Fruit fly (Drosophila melanogaster) whole organism, embryonic: ENCODE data around the gene CG15643.

Experiments used
- Bgb ChIP-seq: fragments of 200-800 bp; sonication (Bioruptor generic); IDR thresholded peaks from 2 replicates; pipeline ENCODE4 v1.3.6; 2022; ENCODE audit warnings: missing biosample characterization, missing genetic modification characterization; ENCODE audit not compliant: partially characterized antibody
- C15 ChIP-seq: fragments of 200-800 bp; sonication (Bioruptor generic); IDR thresholded peaks from 3 replicates; pipeline ENCODE4 v1.3.6; 2022; ENCODE audit warnings: missing biosample characterization, missing genetic modification characterization
- CG1024 ChIP-seq: fragments of 200-800 bp; sonication (Bioruptor generic); IDR thresholded peaks from 2 replicates; pipeline ENCODE4 v1.3.6; 2022; ENCODE audit warnings: missing biosample characterization, missing genetic modification characterization
- CG10366 ChIP-seq: fragments of 200-800 bp; sonication (Bioruptor generic); IDR thresholded peaks from 2 replicates; pipeline ENCODE4 v1.3.6; 2022; ENCODE audit warnings: missing biosample characterization, missing genetic modification characterization
- CG11398 ChIP-seq: fragments of 200-800 bp; sonication (Bioruptor generic); optimal IDR thresholded peaks from 2 replicates; lab custom pipeline; 2016; ENCODE audit warnings: missing biosample characterization, missing genetic modification characterization
- CG11560 ChIP-seq: fragments of 200-800 bp; sonication (Bioruptor generic); IDR thresholded peaks from 3 replicates; pipeline ENCODE4 v1.3.6; 2022; ENCODE audit warnings: missing biosample characterization, missing genetic modification characterization
- CG12155 ChIP-seq: fragments of 200-800 bp; sonication (Bioruptor generic); optimal IDR thresholded peaks from 3 replicates; lab custom pipeline; 2016; ENCODE audit warnings: missing biosample characterization, missing genetic modification characterization
- CG13624 ChIP-seq: fragments of 200-800 bp; sonication (Bioruptor generic); optimal IDR thresholded peaks from 2 replicates; lab custom pipeline; 2016; ENCODE audit warnings: missing biosample characterization, missing genetic modification characterization
- CG13775 ChIP-seq: fragments of 200-800 bp; sonication (Bioruptor generic); optimal IDR thresholded peaks from 3 replicates; lab custom pipeline; 2017; ENCODE audit warnings: missing biosample characterization, mild to moderate bottlenecking, missing genetic modification characterization
- CG15269 ChIP-seq: fragments of 200-800 bp; sonication (Bioruptor generic); optimal IDR thresholded peaks from 2 replicates; lab custom pipeline; 2018; ENCODE audit warnings: missing biosample characterization, mild to moderate bottlenecking, missing genetic modification characterization, moderate library complexity
- CG16863 ChIP-seq: fragments of 200-800 bp; sonication (Bioruptor generic); optimal IDR thresholded peaks from 3 replicates; lab custom pipeline; 2016; ENCODE audit warnings: missing biosample characterization, missing genetic modification characterization
- CG17802 ChIP-seq: fragments of 200-800 bp; sonication (Bioruptor generic); optimal IDR thresholded peaks from 2 replicates; lab custom pipeline; 2018; ENCODE audit warnings: missing biosample characterization, mild to moderate bottlenecking, missing genetic modification characterization, moderate library complexity
- CG2120 ChIP-seq: fragments of 200-800 bp; sonication (Bioruptor generic); optimal IDR thresholded peaks from 3 replicates; lab custom pipeline; 2016; ENCODE audit warnings: missing biosample characterization, missing genetic modification characterization
- CG31224 ChIP-seq: fragments of 200-800 bp; sonication (Bioruptor generic); IDR thresholded peaks from 2 replicates; pipeline ENCODE4 v1.3.6; 2022; ENCODE audit warnings: missing biosample characterization, missing genetic modification characterization
- CG32532 ChIP-seq: fragments of 200-800 bp; sonication (Bioruptor generic); IDR thresholded peaks from 2 replicates; pipeline ENCODE4 v1.3.6; 2022; ENCODE audit warnings: missing biosample characterization, missing genetic modification characterization
- CG3847 ChIP-seq: fragments of 200-800 bp; sonication (Bioruptor generic); IDR thresholded peaks from 2 replicates; pipeline ENCODE4 v1.3.6; 2022; ENCODE audit warnings: missing biosample characterization, missing genetic modification characterization
- CG4360 ChIP-seq: fragments of 200-800 bp; sonication (Bioruptor generic); IDR thresholded peaks from 2 replicates; pipeline ENCODE4 v1.3.6; 2022; ENCODE audit warnings: missing biosample characterization, missing genetic modification characterization
- CG4404 ChIP-seq: fragments of 200-800 bp; sonication (Bioruptor generic); IDR thresholded peaks from 2 replicates; pipeline ENCODE4 v1.3.6; 2022; ENCODE audit warnings: missing biosample characterization, missing genetic modification characterization
- CG6689 ChIP-seq: fragments of 200-800 bp; sonication (Bioruptor generic); IDR thresholded peaks from 2 replicates; pipeline ENCODE4 v1.3.6; 2022; ENCODE audit warnings: missing biosample characterization, missing genetic modification characterization
- CG7839 ChIP-seq: fragments of 200-800 bp; sonication (Bioruptor generic); optimal IDR thresholded peaks from 3 replicates; lab custom pipeline; 2018; ENCODE audit warnings: missing biosample characterization, mild to moderate bottlenecking, missing genetic modification characterization, moderate library complexity
- CG7928 ChIP-seq: fragments of 200-800 bp; sonication (Bioruptor generic); optimal IDR thresholded peaks from 2 replicates; lab custom pipeline; 2017; ENCODE audit warnings: missing biosample characterization, mild to moderate bottlenecking, missing genetic modification characterization
- CG8944 ChIP-seq: fragments of 200-800 bp; sonication (Bioruptor generic); optimal IDR thresholded peaks from 3 replicates; lab custom pipeline; 2016; ENCODE audit warnings: missing biosample characterization, missing genetic modification characterization
- CG9215 ChIP-seq: fragments of 200-800 bp; sonication (Bioruptor generic); IDR thresholded peaks from 2 replicates; pipeline ENCODE4 v1.3.6; 2022; ENCODE audit warnings: missing biosample characterization, missing genetic modification characterization
- CG9727 ChIP-seq: fragments of 200-800 bp; sonication (Bioruptor generic); optimal IDR thresholded peaks from 3 replicates; lab custom pipeline; 2017; ENCODE audit warnings: missing biosample characterization, mild to moderate bottlenecking, missing genetic modification characterization
- CHES-1-like ChIP-seq: fragments of 200-800 bp; sonication (Bioruptor generic); optimal IDR thresholded peaks from 2 replicates; lab custom pipeline; 2016; ENCODE audit warnings: missing biosample characterization, missing genetic modification characterization
- Camta ChIP-seq: fragments of 200-800 bp; sonication (Bioruptor generic); optimal IDR thresholded peaks from 2 replicates; lab custom pipeline; 2016; ENCODE audit warnings: missing biosample characterization, missing genetic modification characterization
- Chrac-16 ChIP-seq: fragments of 200-800 bp; sonication (Bioruptor generic); optimal IDR thresholded peaks from 3 replicates; lab custom pipeline; 2016; ENCODE audit warnings: missing biosample characterization, missing genetic modification characterization
- CrebB ChIP-seq: fragments of 200-800 bp; sonication (Bioruptor generic); optimal IDR thresholded peaks from 3 replicates; lab custom pipeline; 2018; ENCODE audit warnings: missing biosample characterization, mild to moderate bottlenecking, missing genetic modification characterization
- Dip2 ChIP-seq: fragments of 200-800 bp; sonication (Bioruptor generic); IDR thresholded peaks from 2 replicates; pipeline ENCODE4 v1.3.6; 2022; ENCODE audit warnings: missing biosample characterization, missing genetic modification characterization
- ERR ChIP-seq: fragments of 200-800 bp; sonication (Bioruptor generic); optimal IDR thresholded peaks from 2 replicates; lab custom pipeline; 2016; ENCODE audit warnings: missing biosample characterization, missing genetic modification characterization
- Fer2 ChIP-seq: fragments of 200-800 bp; sonication (Bioruptor generic); optimal IDR thresholded peaks from 2 replicates; lab custom pipeline; 2018; ENCODE audit warnings: missing biosample characterization, mild to moderate bottlenecking, missing genetic modification characterization, moderate library complexity
- Hr3 ChIP-seq: fragments of 200-800 bp; sonication (Bioruptor generic); optimal IDR thresholded peaks from 3 replicates; lab custom pipeline; 2016; ENCODE audit warnings: missing biosample characterization, missing genetic modification characterization
- Hr39 ChIP-seq: fragments of >200 bp; optimal IDR thresholded peaks from 2 replicates; lab custom pipeline; 2017
- NFAT ChIP-seq: fragments of 200-800 bp; sonication (Bioruptor generic); IDR thresholded peaks from 2 replicates; pipeline ENCODE4 v1.3.6; 2022; ENCODE audit warnings: missing biosample characterization, missing genetic modification characterization
- Oli ChIP-seq: fragments of 200-800 bp; sonication (Bioruptor generic); optimal IDR thresholded peaks from 2 replicates; lab custom pipeline; 2018; ENCODE audit warnings: missing biosample characterization, mild to moderate bottlenecking, missing genetic modification characterization, moderate library complexity
- Optix ChIP-seq: fragments of 200-800 bp; sonication (Bioruptor generic); IDR thresholded peaks from 3 replicates; pipeline ENCODE4 v1.3.6; 2022; ENCODE audit warnings: missing biosample characterization, missing genetic modification characterization
- Sry-δ ChIP-seq: fragments of 200-800 bp; sonication (Bioruptor generic); optimal IDR thresholded peaks from 2 replicates; lab custom pipeline; 2016; ENCODE audit warnings: missing biosample characterization, missing genetic modification characterization
- Taf1 ChIP-seq: fragments of 200-800 bp; sonication (Bioruptor generic); IDR thresholded peaks from 2 replicates; pipeline ENCODE4 v1.3.6; 2022; ENCODE audit warnings: missing biosample characterization, missing genetic modification characterization
- Tbp ChIP-seq: fragments of >200 bp; optimal IDR thresholded peaks from 2 replicates; lab custom pipeline; 2018; ENCODE audit warnings: missing biosample characterization, missing genetic modification characterization
- ara ChIP-seq: fragments of 200-800 bp; sonication (Bioruptor generic); IDR thresholded peaks from 2 replicates; pipeline ENCODE4 v1.3.6; 2022; ENCODE audit warnings: missing biosample characterization, missing genetic modification characterization
- bab2 ChIP-seq: fragments of 200-800 bp; sonication (Bioruptor generic); optimal IDR thresholded peaks from 2 replicates; lab custom pipeline; 2016; ENCODE audit warnings: missing biosample characterization, missing genetic modification characterization
- bbx ChIP-seq: fragments of 200-800 bp; sonication (Bioruptor generic); IDR thresholded peaks from 2 replicates; pipeline ENCODE4 v1.3.6; 2022; ENCODE audit warnings: missing biosample characterization, missing genetic modification characterization; ENCODE audit not compliant: partially characterized antibody
- bigmax ChIP-seq: fragments of 200-800 bp; sonication (Bioruptor generic); optimal IDR thresholded peaks from 2 replicates; lab custom pipeline; 2018; ENCODE audit warnings: missing biosample characterization, mild to moderate bottlenecking, missing genetic modification characterization
- dmrt11E ChIP-seq: fragments of 200-800 bp; sonication (Bioruptor generic); optimal IDR thresholded peaks from 3 replicates; lab custom pipeline; 2018; ENCODE audit warnings: missing biosample characterization, mild to moderate bottlenecking, missing genetic modification characterization, moderate library complexity
- fru ChIP-seq: fragments of >200 bp; optimal IDR thresholded peaks from 2 replicates; lab custom pipeline; 2017
- inv ChIP-seq: fragments of 200-800 bp; sonication (Bioruptor generic); IDR thresholded peaks from 2 replicates; pipeline ENCODE4 v1.3.6; 2022; ENCODE audit warnings: missing biosample characterization, missing genetic modification characterization; ENCODE audit not compliant: partially characterized antibody
- nerfin-1 ChIP-seq: fragments of 200-800 bp; sonication (Bioruptor generic); optimal IDR thresholded peaks from 3 replicates; lab custom pipeline; 2019; ENCODE audit warnings: missing biosample characterization, mild to moderate bottlenecking, missing genetic modification characterization, moderate library complexity
- nmo ChIP-seq: fragments of 200-800 bp; sonication (Bioruptor generic); optimal IDR thresholded peaks from 2 replicates; lab custom pipeline; 2018; ENCODE audit warnings: missing biosample characterization, mild to moderate bottlenecking, missing genetic modification characterization, moderate library complexity
- pnt ChIP-seq: fragments of 200-800 bp; sonication (Bioruptor generic); optimal IDR thresholded peaks from 3 replicates; lab custom pipeline; 2016; ENCODE audit warnings: missing biosample characterization, missing genetic modification characterization
- rib ChIP-seq: fragments of 200-800 bp; sonication (Bioruptor generic); IDR thresholded peaks from 2 replicates; pipeline ENCODE4 v1.3.6; 2022; ENCODE audit warnings: missing biosample characterization, missing genetic modification characterization
- so ChIP-seq: fragments of 200-800 bp; sonication (Bioruptor generic); IDR thresholded peaks from 3 replicates; pipeline ENCODE4 v1.3.6; 2022; ENCODE audit warnings: missing biosample characterization, missing genetic modification characterization
- tup ChIP-seq: fragments of 200-800 bp; sonication (Bioruptor generic); optimal IDR thresholded peaks from 2 replicates; lab custom pipeline; 2016; ENCODE audit warnings: missing biosample characterization, mild to moderate bottlenecking, missing genetic modification characterization, moderate library complexity
- wdn ChIP-seq: fragments of 200-800 bp; sonication (Bioruptor generic); IDR thresholded peaks from 2 replicates; pipeline ENCODE4 v1.3.6; 2022; ENCODE audit warnings: missing biosample characterization, missing genetic modification characterization
- zf30C ChIP-seq: fragments of 200-800 bp; sonication (Bioruptor generic); optimal IDR thresholded peaks from 3 replicates; lab custom pipeline; 2018; ENCODE audit warnings: missing biosample characterization, mild to moderate bottlenecking, missing genetic modification characterization

The CG15643 gene

DNA sequence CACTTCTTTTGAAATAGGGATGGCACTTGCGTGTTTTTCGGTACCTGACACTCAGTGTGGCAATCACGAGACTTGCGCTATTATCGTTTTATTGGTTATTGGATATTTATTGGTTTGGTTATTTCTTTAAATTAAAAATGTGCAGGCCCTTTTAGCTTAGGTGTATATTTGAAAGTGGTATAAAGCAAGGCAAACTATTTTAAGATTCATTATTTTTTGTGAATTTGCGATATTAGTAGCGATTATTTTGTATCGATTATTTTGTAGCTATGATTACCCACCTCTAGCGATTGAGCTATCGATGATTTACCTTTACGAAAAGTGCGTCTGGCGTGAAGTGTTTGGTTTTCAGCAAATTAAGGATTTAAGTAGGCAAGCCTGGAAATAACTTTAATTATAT is 10.9 kb upstream of the CG15643 start, which contains the start of the genes CG9215 and CG8097 (continued):
- TF ChIP-seq Bgb (peak; percentile 91), CG31224 (no peak), CG10366 (GFP tag; lab: Robert Waterston, UW) (no peak), bigmax (GFP tag; lab: Kevin White, UChicago) (no peak), CG13624 (GFP tag; lab: Kevin White, UChicago) (peak; percentile 47), dmrt11E (tag; lab: Kevin White, UChicago) (peak; percentile 22), CG4404 (GFP tag; lab: Robert Waterston, UW) (no peak), CG11560 (tag; lab: Robert Waterston, UW) (no peak), CG8944 (GFP tag; lab: Kevin White, UChicago) (peak; percentile 5), Hr39 (lab: Kevin White, UChicago) (no peak), NFAT (no peak), Hr3 (GFP tag; lab: Kevin White, UChicago) (no peak), Oli (tag; lab: Kevin White, UChicago) (no peak), CG3847 (peak; percentile 43), CHES-1-like (peak; percentile 48), CG12155 (peak; percentile 30), CG7928 (no peak), Taf1 (no peak), Fer2 (no peak), pnt (GFP tag; lab: Kevin White, UChicago) (no peak), Camta (GFP tag; lab: Kevin White, UChicago) (peak; percentile 17), zf30C (no peak), CG17802 (tag; lab: Kevin White, UChicago) (no peak), CG13775 (peak; percentile 11), bbx (GFP tag; lab: Robert Waterston, UW) (peak; percentile 83), nerfin-1 (tag; lab: Kevin White, UChicago) (peak; percentile 2), Sry-δ (GFP tag; lab: Kevin White, UChicago) (peak; percentile 98), tup (no peak), C15 (GFP tag; lab: Robert Waterston, UW) (no peak), CG32532 (GFP tag; lab: Robert Waterston, UW) (no peak), inv (GFP tag; lab: Robert Waterston, UW) (peak; percentile 95), CG9727 (GFP tag; lab: Kevin White, UChicago) (peak; percentile 36), CG4360 (GFP tag; lab: Robert Waterston, UW) (no peak), nmo (peak; percentile 61), CrebB (tag; lab: Kevin White, UChicago) (no peak), ERR (GFP tag; lab: Kevin White, UChicago) (no peak), Chrac-16 (peak; percentile 40), CG15269 (no peak), CG2120 (peak; percentile 62), so (GFP tag; lab: Robert Waterston, UW) (no peak), fru (lab: Kevin White, UChicago) (no peak), Tbp (GFP tag; lab: Kevin White, UChicago) (no peak), wdn (GFP tag; lab: Robert Waterston, UW) (no peak), rib (GFP tag; lab: Robert Waterston, UW) (no peak), CG6689 (GFP tag; lab: Robert Waterston, UW) (no peak), ara (no peak), Dip2 (GFP tag; lab: Robert Waterston, UW) (no peak), CG7839 (tag; lab: Kevin White, UChicago) (no peak), Optix (GFP tag; lab: Robert Waterston, UW) (no peak), CG16863 (GFP tag; lab: Kevin White, UChicago) (peak; percentile 29), CG9215 (peak; percentile 74), bab2 (peak; percentile 41), CG11398 (GFP tag; lab: Kevin White, UChicago) (no peak), CG1024 (GFP tag; lab: Robert Waterston, UW) (no peak)
